Fruit fly (Drosophila melanogaster) whole organism, prepupa: ENCODE results near the gene CG42455.

Experiments
- CG15336 ChIP-seq: fragments of 200-800 bp; sonication (Bioruptor generic); IDR thresholded peaks from 2 replicates; pipeline ENCODE4 v1.3.6; 2022; ENCODE audit warnings: missing biosample characterization, missing genetic modification characterization
- CG3032 ChIP-seq: fragments of 200-800 bp; optimal IDR thresholded peaks from 2 replicates; lab custom pipeline; 2019; ENCODE audit warnings: missing biosample characterization, mild to moderate bottlenecking, missing genetic modification characterization, moderate library complexity
- CG3919 ChIP-seq: fragments of 200-800 bp; sonication (Bioruptor generic); optimal IDR thresholded peaks from 3 replicates; lab custom pipeline; 2016; ENCODE audit warnings: missing biosample characterization, missing genetic modification characterization
- CG6163 ChIP-seq: fragments of 200-800 bp; sonication (Bioruptor generic); IDR thresholded peaks from 3 replicates; pipeline ENCODE4 v1.3.6; 2022; ENCODE audit warnings: missing biosample characterization, missing genetic modification characterization
- CG7368 ChIP-seq: fragments of 200-800 bp; sonication (Bioruptor generic); optimal IDR thresholded peaks from 3 replicates; lab custom pipeline; 2016; ENCODE audit warnings: missing biosample characterization, missing genetic modification characterization
- CG8119 ChIP-seq: fragments of 200-800 bp; sonication (Bioruptor generic); IDR thresholded peaks from 3 replicates; pipeline ENCODE4 v1.3.6; 2022; ENCODE audit warnings: missing biosample characterization, missing genetic modification characterization
- CG8632 ChIP-seq: fragments of 200-800 bp; sonication (Bioruptor generic); optimal IDR thresholded peaks from 3 replicates; lab custom pipeline; 2016; ENCODE audit warnings: missing biosample characterization, missing genetic modification characterization
- Hr39 ChIP-seq: fragments of 200-800 bp; sonication (Bioruptor generic); optimal IDR thresholded peaks from 2 replicates; lab custom pipeline; 2016; ENCODE audit warnings: missing biosample characterization, missing genetic modification characterization
- Smox ChIP-seq: fragments of 200-800 bp; sonication (Bioruptor generic); optimal IDR thresholded peaks from 3 replicates; lab custom pipeline; 2016; ENCODE audit warnings: missing biosample characterization, missing genetic modification characterization
- achi ChIP-seq: fragments of 200-800 bp; sonication (Bioruptor generic); optimal IDR thresholded peaks from 3 replicates; lab custom pipeline; 2016; ENCODE audit warnings: missing biosample characterization, missing genetic modification characterization
- dac ChIP-seq: fragments of 200-800 bp; sonication (Bioruptor generic); optimal IDR thresholded peaks from 2 replicates; lab custom pipeline; 2017; ENCODE audit warnings: missing biosample characterization, mild to moderate bottlenecking, missing genetic modification characterization
- fkh ChIP-seq: fragments of 200-800 bp; sonication (Bioruptor generic); optimal IDR thresholded peaks from 3 replicates; lab custom pipeline; 2017; ENCODE audit warnings: missing biosample characterization, mild to moderate bottlenecking, missing genetic modification characterization, moderate library complexity

dm6 chr3L:9969158-9969557 lies 3.0 kb upstream of the CG42455 start:
- TF ChIP-seq CG8632: no peak
- TF ChIP-seq fkh (GFP tag; lab: Kevin White, UChicago): no peak
- no peak for TF ChIP-seq CG15336 (GFP tag; lab: Robert Waterston, UW)
- no peak for TF ChIP-seq CG7368 (GFP tag; lab: Kevin White, UChicago)
- no peak for TF ChIP-seq dac
- TF ChIP-seq Smox (GFP tag; lab: Kevin White, UChicago): no peak
- no peak for TF ChIP-seq CG3032 (tag; lab: Kevin White, UChicago)
- TF ChIP-seq Hr39 (GFP tag; lab: Kevin White, UChicago): no peak
- no peak for TF ChIP-seq CG8119 (GFP tag; lab: Robert Waterston, UW)
- no peak for TF ChIP-seq CG3919 (GFP tag; lab: Kevin White, UChicago)
- TF ChIP-seq CG6163 (GFP tag; lab: Robert Waterston, UW): no peak
- no peak for TF ChIP-seq achi (GFP tag; lab: Kevin White, UChicago)
